Worm (Caenorhabditis elegans): Measurements from ENCODE around the gene Y38E10A.33.
A peak's percentile ranks its signal among the peaks of the same experiment; 100 is the strongest.

The Y38E10A.33 gene

DNA sequence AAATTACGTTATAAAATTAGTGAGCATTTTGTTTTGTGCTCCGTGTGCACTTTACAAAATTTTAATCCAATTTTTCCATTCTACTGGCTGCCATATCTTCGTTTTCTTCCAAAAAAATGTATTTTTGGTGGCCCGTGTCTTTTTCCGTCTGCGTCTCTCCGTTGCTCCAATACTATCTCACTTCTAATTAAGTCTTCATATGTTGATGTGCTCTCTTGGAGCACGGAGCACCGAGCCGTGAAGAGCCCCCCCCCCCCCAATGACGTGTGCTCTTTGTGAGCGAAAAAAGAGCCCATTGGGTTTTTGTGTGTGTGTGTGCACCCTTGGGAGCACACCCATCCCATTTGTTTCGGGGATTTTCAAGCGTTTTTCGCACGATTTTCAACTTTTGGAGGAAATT lies 14.4 kb downstream of the Y38E10A.33 start (continued):
- TF ChIP-seq nhr-111 (GFP tag; optimal IDR thresholded peaks at IDR 0.05): no peak

DNA sequence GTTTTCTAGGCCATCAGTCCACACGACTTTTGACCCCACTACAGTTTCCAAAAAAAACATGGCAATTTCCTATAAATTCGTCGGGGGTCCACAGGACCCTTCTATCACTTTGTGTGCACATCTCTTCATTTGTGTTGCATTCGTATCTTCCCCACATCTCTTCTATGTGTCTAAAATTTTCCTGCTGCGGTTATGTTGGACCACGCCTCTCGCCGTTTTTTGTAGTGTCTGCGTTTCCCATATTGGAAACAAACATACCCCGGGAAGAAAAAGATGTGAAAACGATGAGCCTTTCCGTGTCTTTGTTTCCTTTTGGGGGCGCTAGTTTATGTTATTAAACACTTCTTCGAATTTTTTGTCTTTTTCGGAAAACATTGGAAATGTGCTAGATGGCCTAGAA lies 17.5 kb downstream of the Y38E10A.33 start:
- TF ChIP-seq ceh-32 (tag; optimal IDR thresholded peaks at IDR 0.05; ENCODE audit: poor library complexity) (no peak), dmd-6 (GFP tag; IDR thresholded peaks at IDR 0.05) (no peak), madf-5 (GFP tag; IDR thresholded peaks at IDR 0.05) (no peak), cey-2 (tag; optimal IDR thresholded peaks at IDR 0.05; ENCODE audit: borderline replicate concordance, insufficient read depth) (no peak), egl-43 (GFP tag; IDR thresholded peaks at IDR 0.05) (no peak), spr-1 (tag; optimal IDR thresholded peaks at IDR 0.05) (no peak), daf-8 (GFP tag; IDR thresholded peaks at IDR 0.05) (no peak), F10B5.3 (tag; optimal IDR thresholded peaks at IDR 0.05) (no peak), rbr-2 (tag; optimal IDR thresholded peaks at IDR 0.05) (peak; percentile 13), tra-1 (GFP tag; IDR thresholded peaks at IDR 0.05) (no peak), unc-62 (GFP tag; optimal IDR thresholded peaks at IDR 0.05 in 1 of 2) (peak in 1 of 2 experiments; percentile 18), unc-62 (tag; optimal IDR thresholded peaks at IDR 0.05) (no peak), aly-2 (tag; optimal IDR thresholded peaks at IDR 0.05) (no peak), pha-4 (GFP tag; IDR thresholded peaks at IDR 0.05) (no peak), pha-4 (tag; optimal IDR thresholded peaks at IDR 0.05) (no peak), unc-39 (tag; optimal IDR thresholded peaks at IDR 0.05) (no peak), Y48G9A.11 (GFP tag; IDR thresholded peaks at IDR 0.05) (no peak), mep-1 (tag; optimal IDR thresholded peaks at IDR 0.05) (peak; percentile 18)

DNA sequence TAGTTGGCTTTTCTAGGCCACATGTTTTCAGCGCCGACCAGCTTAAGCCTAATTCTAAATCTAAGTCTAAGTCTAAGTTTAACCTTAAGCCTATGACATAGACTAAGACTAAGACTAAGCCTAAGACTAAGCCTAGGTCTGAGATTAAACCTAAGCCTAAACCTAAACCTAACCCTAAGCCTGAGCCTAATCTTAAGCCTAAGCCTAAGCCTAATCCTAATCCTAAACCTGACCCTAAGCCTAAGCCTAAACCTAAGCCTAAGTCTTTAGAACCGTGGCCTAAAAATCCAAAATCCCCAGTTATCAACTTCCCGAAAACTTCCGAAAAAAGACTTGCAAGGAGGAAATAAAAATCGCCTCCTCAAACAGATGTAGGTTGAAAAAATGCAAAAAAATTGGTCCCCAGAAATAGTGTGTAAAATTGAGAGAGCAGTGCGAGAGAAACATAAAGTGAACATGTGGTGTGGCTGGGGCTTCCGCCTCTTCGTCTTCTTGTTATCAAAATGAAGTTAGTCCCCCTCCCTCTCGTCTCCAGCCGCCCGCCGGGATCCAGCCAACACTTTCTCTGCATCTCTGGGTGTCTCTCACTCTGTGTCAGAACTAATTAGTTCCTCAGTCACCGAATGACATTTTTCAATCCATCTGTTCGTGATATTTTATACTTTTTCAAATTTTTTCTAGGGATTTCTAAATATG lies 19.6 kb downstream of the Y38E10A.33 start:
- no peak for TF ChIP-seq nhr-11 (tag; optimal IDR thresholded peaks at IDR 0.05)
- TF ChIP-seq nhr-10 (tag; optimal IDR thresholded peaks at IDR 0.05): no peak
- no peak for TF ChIP-seq spr-3 (GFP tag; optimal IDR thresholded peaks at IDR 0.05)
- no peak for TF ChIP-seq ZK546.5 (tag; optimal IDR thresholded peaks at IDR 0.05)
- TF ChIP-seq ces-1 (GFP tag; optimal IDR thresholded peaks at IDR 0.05): peak; percentile 34
- no peak for TF ChIP-seq T26A8.4 (GFP tag; IDR thresholded peaks at IDR 0.05)
- TF ChIP-seq lin-15B (tag; optimal IDR thresholded peaks at IDR 0.05): no peak
- no peak for TF ChIP-seq snpc-1.2 (GFP tag; IDR thresholded peaks at IDR 0.05)
- TF ChIP-seq zfp-3 (GFP tag; conservative IDR thresholded peaks at IDR 0.05): no peak
- TF ChIP-seq fkh-10 (GFP tag; optimal IDR thresholded peaks at IDR 0.05): no peak
- peak in 1 of 2 experiments; percentile 42 for TF ChIP-seq mdl-1 (tag; optimal IDR thresholded peaks at IDR 0.05)
- TF ChIP-seq aha-1 (tag): no peak
- TF ChIP-seq ctbp-1 (GFP tag; IDR thresholded peaks at IDR 0.05): 0 out of 2 replicates have a peak, but pooled peaks have one; percentile 17
- no peak for TF ChIP-seq ZK337.2 (GFP tag; IDR thresholded peaks at IDR 0.05)
- TF ChIP-seq fos-1 (tag; optimal IDR thresholded peaks at IDR 0.05): no peak
- TF ChIP-seq saeg-2 (GFP tag; IDR thresholded peaks at IDR 0.05): no peak
- TF ChIP-seq R02D3.7 (tag; optimal IDR thresholded peaks at IDR 0.05): no peak
- TF ChIP-seq mxl-3 (GFP tag; optimal IDR thresholded peaks at IDR 0.05): peak; percentile 77
- no peak for TF ChIP-seq daf-19 (GFP tag; conservative IDR thresholded peaks at IDR 0.05)
- TF ChIP-seq hif-1 (tag; optimal IDR thresholded peaks at IDR 0.05): peak in 1 of 2 experiments; percentile 48
- TF ChIP-seq duxl-1 (tag; optimal IDR thresholded peaks at IDR 0.05; ENCODE audit: poor library complexity): no peak
- TF ChIP-seq hlh-11 (tag; optimal IDR thresholded peaks at IDR 0.05): peak; percentile 61
- TF ChIP-seq tra-1 (GFP tag; IDR thresholded peaks at IDR 0.05): peak; percentile 71
- no peak for TF ChIP-seq lin-39 (tag; optimal IDR thresholded peaks at IDR 0.05)
- no peak for TF ChIP-seq unc-39 (tag; optimal IDR thresholded peaks at IDR 0.05)
- no peak for TF ChIP-seq dpl-1 (GFP tag; optimal IDR thresholded peaks at IDR 0.05)
- peak; percentile 16 for TF ChIP-seq rbr-2 (tag; optimal IDR thresholded peaks at IDR 0.05)
- TF ChIP-seq attf-4 (tag; optimal IDR thresholded peaks at IDR 0.05): no peak
- no peak for TF ChIP-seq daf-12 (tag; optimal IDR thresholded peaks at IDR 0.05)
- no peak for TF ChIP-seq mdt-29 (GFP tag; IDR thresholded peaks at IDR 0.05)
- TF ChIP-seq zfp-2 (tag; optimal IDR thresholded peaks at IDR 0.05): no peak
- TF ChIP-seq ceh-32 (tag; optimal IDR thresholded peaks at IDR 0.05; ENCODE audit: poor library complexity): no peak
- TF ChIP-seq D1046.2 (GFP tag; IDR thresholded peaks at IDR 0.05): no peak

Data from whole organism, L4 larva.